Worm (Caenorhabditis elegans) whole organism, mixed stage, embryonic: ENCODE measurements around the gene C34B4.2.

ENCODE experiments used
- M03D4.4 ChIP-seq: sonication (generic microtip); optimal IDR thresholded peaks from 2 replicates; lab custom pipeline; 2017; ENCODE audit warnings: mild to moderate bottlenecking, missing genetic modification characterization, missing compliant biosample characterization
- bed-3 ChIP-seq: fragments of 200-800 bp; sonication (Bioruptor generic); optimal IDR thresholded peaks from 3 replicates; lab custom pipeline; 2018; ENCODE audit warnings: mild to moderate bottlenecking, missing genetic modification characterization, moderate library complexity, missing compliant biosample characterization
- blmp-1 ChIP-seq: fragments of 150-350 bp; optimal IDR thresholded peaks from 2 replicates; lab custom pipeline; 2014; ENCODE audit warnings: missing biosample characterization, missing genetic modification characterization
- ceh-43 ChIP-seq: fragments of 200-800 bp; sonication (Bioruptor generic); optimal IDR thresholded peaks from 2 replicates; lab custom pipeline; 2018; ENCODE audit warnings: mild to moderate bottlenecking, missing genetic modification characterization, moderate library complexity, missing compliant biosample characterization
- ceh-83 ChIP-seq: fragments of 200-800 bp; sonication (Bioruptor generic); optimal IDR thresholded peaks from 2 replicates; lab custom pipeline; 2018; ENCODE audit warnings: mild to moderate bottlenecking, missing genetic modification characterization, missing compliant biosample characterization
- ces-1 ChIP-seq: fragments of 150-350 bp; optimal IDR thresholded peaks from 2 replicates; lab custom pipeline; 2014; ENCODE audit warnings: missing biosample characterization, missing genetic modification reagents, missing genetic modification characterization
- cnd-1 ChIP-seq: fragments of 200-800 bp; sonication (Bioruptor generic); optimal IDR thresholded peaks from 2 replicates; lab custom pipeline; 2018; ENCODE audit warnings: mild to moderate bottlenecking, missing genetic modification characterization, missing compliant biosample characterization
- drap-1 ChIP-seq: fragments of 200-800 bp; sonication (Bioruptor generic); optimal IDR thresholded peaks from 3 replicates; lab custom pipeline; 2018; ENCODE audit warnings: mild to moderate bottlenecking, missing genetic modification characterization, missing compliant biosample characterization
- elt-1 ChIP-seq: sonication (generic microtip); optimal IDR thresholded peaks from 2 replicates; lab custom pipeline; 2017; ENCODE audit warnings: missing genetic modification characterization, mild to moderate bottlenecking, missing compliant biosample characterization, antibody characterized with exemption, moderate library complexity, borderline replicate concordance; ENCODE audit not compliant: insufficient read depth
- elt-3 ChIP-seq: fragments of 150-350 bp; optimal IDR thresholded peaks from 2 replicates; lab custom pipeline; 2014; ENCODE audit warnings: missing biosample characterization, missing genetic modification characterization
- flh-1 ChIP-seq: fragments of 200-800 bp; sonication (Bioruptor generic); optimal IDR thresholded peaks from 2 replicates; lab custom pipeline; 2018; ENCODE audit warnings: mild to moderate bottlenecking, missing genetic modification characterization, moderate library complexity, missing compliant biosample characterization
- ham-2 ChIP-seq: fragments of 200-800 bp; sonication (Bioruptor generic); optimal IDR thresholded peaks from 2 replicates; lab custom pipeline; 2018; ENCODE audit warnings: mild to moderate bottlenecking, missing genetic modification characterization, missing compliant biosample characterization
- hlh-1 ChIP-seq: fragments of 150-350 bp; optimal IDR thresholded peaks from 2 replicates; lab custom pipeline; 2014; ENCODE audit warnings: missing biosample characterization, missing genetic modification reagents, missing genetic modification characterization
- lin-32 ChIP-seq: fragments of 200-800 bp; sonication (Bioruptor generic); optimal IDR thresholded peaks from 2 replicates; lab custom pipeline; 2018; ENCODE audit warnings: mild to moderate bottlenecking, missing genetic modification characterization, missing compliant biosample characterization
- lsy-2 ChIP-seq: fragments of 150-350 bp; optimal IDR thresholded peaks from 2 replicates; lab custom pipeline; 2014; ENCODE audit warnings: missing biosample characterization, missing genetic modification characterization
- mab-5 ChIP-seq: fragments of 150-350 bp; optimal IDR thresholded peaks from 2 replicates; lab custom pipeline; 2014; ENCODE audit warnings: missing biosample characterization, missing genetic modification characterization
- mep-1 ChIP-seq: fragments of 150-350 bp; optimal IDR thresholded peaks from 2 replicates; lab custom pipeline; 2017; ENCODE audit warnings: missing biosample characterization, missing genetic modification reagents, missing genetic modification characterization, inconsistent platforms
- mls-2 ChIP-seq: sonication (generic microtip); optimal IDR thresholded peaks from 2 replicates; lab custom pipeline; 2016; ENCODE audit warnings: mild to moderate bottlenecking, missing genetic modification characterization, moderate library complexity, missing compliant biosample characterization
- nhr-12 ChIP-seq: fragments of 150-350 bp; optimal IDR thresholded peaks from 2 replicates; lab custom pipeline; 2014; ENCODE audit warnings: missing biosample characterization, missing genetic modification characterization
- nhr-2 ChIP-seq: fragments of 150-350 bp; optimal IDR thresholded peaks from 2 replicates; lab custom pipeline; 2014; ENCODE audit warnings: missing biosample characterization, missing genetic modification characterization
- nhr-237 ChIP-seq: fragments of 150-350 bp; optimal IDR thresholded peaks from 2 replicates; lab custom pipeline; 2014; ENCODE audit warnings: missing biosample characterization, missing genetic modification characterization
- nhr-28 ChIP-seq: fragments of 150-350 bp; optimal IDR thresholded peaks from 2 replicates; lab custom pipeline; 2014; ENCODE audit warnings: missing biosample characterization, missing genetic modification characterization
- nhr-76 ChIP-seq: sonication (generic microtip); optimal IDR thresholded peaks from 2 replicates; lab custom pipeline; 2017; ENCODE audit warnings: missing biosample characterization, missing genetic modification characterization
- pha-4 ChIP-seq: fragments of 150-350 bp; optimal IDR thresholded peaks from 2 replicates; lab custom pipeline; 2018; ENCODE audit warnings: missing biosample characterization, missing genetic modification reagents, missing genetic modification characterization
- sem-2 ChIP-seq: fragments of 200-800 bp; sonication (Bioruptor generic); optimal IDR thresholded peaks from 2 replicates; lab custom pipeline; 2018; ENCODE audit warnings: mild to moderate bottlenecking, missing genetic modification characterization, missing compliant biosample characterization
- snpc-4 ChIP-seq: fragments of 150-350 bp; optimal IDR thresholded peaks from 2 replicates; lab custom pipeline; 2014; ENCODE audit warnings: missing biosample characterization, missing genetic modification characterization
- sptf-1 ChIP-seq: sonication (generic microtip); optimal IDR thresholded peaks from 2 replicates; lab custom pipeline; 2017; ENCODE audit warnings: mild to moderate bottlenecking, missing genetic modification characterization, moderate library complexity, missing compliant biosample characterization
- tbx-8 ChIP-seq: fragments of 200-800 bp; sonication (Bioruptor generic); optimal IDR thresholded peaks from 2 replicates; lab custom pipeline; 2018; ENCODE audit warnings: mild to moderate bottlenecking, missing genetic modification characterization, moderate library complexity, missing compliant biosample characterization
- unc-120 ChIP-seq: sonication (generic microtip); optimal IDR thresholded peaks from 2 replicates; lab custom pipeline; 2017; ENCODE audit warnings: missing genetic modification characterization, missing compliant biosample characterization; ENCODE audit not compliant: poor library complexity, severe bottlenecking
- unc-39 ChIP-seq: fragments of 150-350 bp; optimal IDR thresholded peaks from 2 replicates; lab custom pipeline; 2014; ENCODE audit warnings: missing biosample characterization, missing genetic modification characterization
- unc-62 ChIP-seq: fragments of 150-350 bp; optimal IDR thresholded peaks from 2 replicates; lab custom pipeline; 2014; ENCODE audit warnings: missing biosample characterization, missing genetic modification reagents, missing genetic modification characterization
- zip-8 ChIP-seq: fragments of 150-350 bp; optimal IDR thresholded peaks from 2 replicates; lab custom pipeline; 2014; ENCODE audit warnings: missing biosample characterization, missing genetic modification characterization
- ztf-11 ChIP-seq: fragments of 150-350 bp; optimal IDR thresholded peaks from 2 replicates; lab custom pipeline; 2014; ENCODE audit warnings: missing biosample characterization, missing genetic modification characterization

Gene C34B4.2

DNA sequence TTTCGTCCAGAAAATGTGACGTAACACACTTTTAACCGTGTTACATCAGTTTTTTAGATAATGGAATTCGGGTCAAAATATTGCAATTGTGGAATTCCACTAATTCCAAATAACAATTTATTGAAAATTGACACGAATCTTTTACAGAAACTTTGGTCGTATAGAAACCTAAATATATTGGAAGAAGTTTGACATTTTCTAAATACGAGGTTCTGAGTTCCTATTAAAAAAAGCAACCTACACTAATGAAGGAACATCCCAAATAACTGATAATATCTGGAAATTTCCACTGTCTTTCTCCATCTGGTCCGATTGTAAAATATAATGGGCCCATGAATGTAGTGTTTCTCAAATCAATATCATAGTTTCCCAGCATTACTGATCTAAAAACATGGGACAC lies 38.4 kb downstream of the C34B4.2 start:
- no peak for TF ChIP-seq nhr-2 (tag; lab: Kevin White, UChicago)
- peak; percentile 57 for TF ChIP-seq zip-8 (tag; lab: Kevin White, UChicago)

DNA sequence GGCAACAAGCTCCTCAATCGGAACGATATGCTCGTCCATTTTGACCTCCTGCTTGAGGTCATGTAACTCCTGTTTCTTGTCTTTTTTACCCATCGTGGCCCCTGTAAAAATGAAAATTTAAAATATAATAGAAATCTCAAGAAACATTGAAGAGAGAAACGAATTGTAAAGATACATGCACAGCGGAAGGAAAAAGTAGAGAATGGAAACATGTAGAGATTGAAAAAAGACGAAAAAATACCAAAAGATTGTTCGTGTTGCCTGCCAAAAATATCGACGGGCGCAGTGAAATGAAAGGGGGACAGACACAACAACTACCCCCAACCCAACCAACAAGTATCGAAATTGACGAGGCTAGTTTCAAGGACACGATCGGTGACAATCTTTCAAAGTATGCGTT lies 47.0 kb downstream of the C34B4.2 start, which contains the start of gene eat-6:
Gene eat-6 (minus strand): TSS at position 101 of the 400 bp plus-strand sequence.
- TF ChIP-seq flh-1 (GFP tag; lab: Kevin White, UChicago) (no peak), tbx-8 (GFP tag; lab: Kevin White, UChicago) (no peak), lsy-2 (tag; lab: Kevin White, UChicago) (no peak), unc-62 (GFP tag; lab: Kevin White, UChicago) (no peak), nhr-76 (tag; lab: Kevin White, UChicago) (no peak), M03D4.4 (no peak), drap-1 (GFP tag; lab: Kevin White, UChicago) (no peak), snpc-4 (tag; lab: Kevin White, UChicago) (no peak), ceh-83 (no peak), ztf-11 (tag; lab: Kevin White, UChicago) (no peak), blmp-1 (tag; lab: Kevin White, UChicago) (no peak), mls-2 (tag; lab: Kevin White, UChicago) (no peak), elt-3 (no peak), pha-4 (no peak), sem-2 (no peak), unc-120 (tag; lab: Kevin White, UChicago) (no peak), nhr-12 (tag; lab: Kevin White, UChicago) (no peak)

DNA sequence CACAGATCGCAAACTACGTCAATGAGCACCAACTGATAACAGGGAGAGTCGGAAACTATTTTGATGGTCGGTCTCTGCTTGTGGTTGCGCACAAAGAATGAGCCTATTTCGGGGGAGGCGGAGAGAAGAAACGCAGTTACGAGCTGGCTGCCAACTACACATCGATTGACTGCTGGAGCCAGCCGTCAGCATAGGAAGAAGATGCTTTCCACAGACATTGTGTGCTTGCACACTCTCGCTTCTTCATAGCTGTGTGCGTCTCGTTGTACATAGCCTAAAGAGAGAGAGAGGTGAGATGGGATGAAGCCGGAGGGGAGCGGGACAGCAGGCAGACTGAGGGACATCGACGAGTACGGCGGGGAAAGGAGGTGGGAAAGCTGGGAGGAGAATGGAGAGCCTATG lies 47.6 kb downstream of the C34B4.2 start:
- TF ChIP-seq hlh-1 (tag; lab: Kevin White, UChicago) (peak; percentile 80), ceh-83 (peak; percentile 70), bed-3 (GFP tag; lab: Kevin White, UChicago) (no peak), sptf-1 (peak; percentile 29), drap-1 (GFP tag; lab: Kevin White, UChicago) (peak; percentile 30), elt-1 (tag; lab: Kevin White, UChicago) (no peak), ham-2 (GFP tag; lab: Kevin White, UChicago) (peak; percentile 54), cnd-1 (tag; lab: Kevin White, UChicago) (no peak), snpc-4 (tag; lab: Kevin White, UChicago) (no peak), unc-39 (no peak), mls-2 (tag; lab: Kevin White, UChicago) (no peak), M03D4.4 (peak; percentile 49), zip-8 (tag; lab: Kevin White, UChicago) (no peak), nhr-28 (tag; lab: Kevin White, UChicago) (no peak), ces-1 (GFP tag; lab: Kevin White, UChicago) (peak; percentile 54), mep-1 (tag; lab: Kevin White, UChicago) (peak; percentile 33), unc-62 (GFP tag; lab: Kevin White, UChicago) (no peak), nhr-237 (tag; lab: Kevin White, UChicago) (peak; percentile 18), unc-120 (tag; lab: Kevin White, UChicago) (peak; percentile 91), lin-32 (GFP tag; lab: Kevin White, UChicago) (no peak), pha-4 (peak; percentile 62)

DNA sequence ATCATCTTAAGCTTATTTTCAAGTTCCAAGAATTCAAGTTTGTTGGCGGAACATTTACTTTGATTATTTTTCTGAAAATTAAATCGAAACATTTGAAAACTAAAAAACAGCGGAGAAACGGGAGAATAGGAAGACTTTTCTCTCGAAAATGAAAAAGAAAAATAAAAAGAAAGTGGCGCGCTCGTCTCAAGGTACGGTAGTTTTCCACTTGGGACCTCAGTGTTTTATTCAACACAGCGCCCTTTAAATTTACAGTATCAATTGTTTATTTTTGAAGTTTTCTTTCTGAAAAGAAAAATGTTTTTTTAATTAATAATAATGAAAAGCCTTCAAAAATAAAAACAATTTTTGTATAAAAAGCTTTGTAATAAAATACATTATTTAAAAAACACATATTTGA lies 48.6 kb downstream of the C34B4.2 start:
- TF ChIP-seq unc-62 (GFP tag; lab: Kevin White, UChicago), result no peak
- TF ChIP-seq nhr-76 (tag; lab: Kevin White, UChicago), result no peak
- TF ChIP-seq nhr-12 (tag; lab: Kevin White, UChicago), result no peak

DNA sequence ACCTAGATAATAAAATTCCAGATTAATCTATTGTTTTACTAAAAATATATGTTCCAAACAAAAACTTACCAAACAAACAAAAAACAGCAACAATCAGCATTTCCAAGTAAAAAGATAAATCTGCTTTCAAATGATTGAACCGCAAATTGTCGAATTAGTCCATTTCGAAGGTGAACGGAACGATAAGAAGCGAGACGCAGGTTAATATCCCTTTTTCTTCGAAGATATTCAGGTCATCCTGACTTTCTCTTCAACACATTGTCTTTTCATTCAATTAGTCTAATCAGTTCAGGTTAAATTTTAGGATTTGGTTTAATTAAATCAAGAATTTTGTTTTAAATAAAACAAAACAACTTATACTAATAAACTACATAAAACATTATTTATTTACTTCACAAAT lies 50.5 kb downstream of the C34B4.2 start, which contains the start of gene B0365.9:
Gene B0365.9 (minus strand): TSS at position 186 of the 400 bp plus-strand sequence.
- TF ChIP-seq lsy-2 (tag; lab: Kevin White, UChicago) (no peak), pha-4 (no peak), ceh-43 (GFP tag; lab: Kevin White, UChicago) (no peak), nhr-2 (tag; lab: Kevin White, UChicago) (no peak), mab-5 (tag; lab: Kevin White, UChicago) (no peak), snpc-4 (tag; lab: Kevin White, UChicago) (no peak), flh-1 (GFP tag; lab: Kevin White, UChicago) (no peak), mep-1 (tag; lab: Kevin White, UChicago) (no peak), blmp-1 (tag; lab: Kevin White, UChicago) (no peak), unc-62 (GFP tag; lab: Kevin White, UChicago) (no peak), nhr-237 (tag; lab: Kevin White, UChicago) (no peak), bed-3 (GFP tag; lab: Kevin White, UChicago) (no peak), ceh-83 (no peak), nhr-12 (tag; lab: Kevin White, UChicago) (no peak)
